Fruit fly (Drosophila melanogaster) whole organism, embryonic: ENCODE measurements around the gene sit.

Experiments used
- ATbp ChIP-seq: fragments of 200-800 bp; sonication (Bioruptor generic); optimal IDR thresholded peaks from 2 replicates; lab custom pipeline; 2017; ENCODE audit warnings: missing biosample characterization, mild to moderate bottlenecking, missing genetic modification characterization, missing genetic modification reagents
- CG10462 ChIP-seq: fragments of 200-800 bp; sonication (Bioruptor generic); optimal IDR thresholded peaks from 2 replicates; lab custom pipeline; 2016; ENCODE audit warnings: missing biosample characterization, missing genetic modification characterization
- CG12071 ChIP-seq: fragments of 200-800 bp; sonication (Bioruptor generic); optimal IDR thresholded peaks from 3 replicates; lab custom pipeline; 2018; ENCODE audit warnings: missing biosample characterization, mild to moderate bottlenecking, missing genetic modification characterization
- CG12391 ChIP-seq: fragments of 200-800 bp; sonication (Bioruptor generic); optimal IDR thresholded peaks from 3 replicates; lab custom pipeline; 2018; ENCODE audit warnings: missing biosample characterization, mild to moderate bottlenecking, missing genetic modification characterization, moderate library complexity
- CG14965 ChIP-seq: fragments of 200-800 bp; sonication (Bioruptor generic); optimal IDR thresholded peaks from 2 replicates; lab custom pipeline; 2016; ENCODE audit warnings: missing biosample characterization, missing genetic modification characterization, borderline replicate concordance
- CG16815 ChIP-seq: fragments of 200-800 bp; sonication (Bioruptor generic); optimal IDR thresholded peaks from 3 replicates; lab custom pipeline; 2017; ENCODE audit warnings: missing biosample characterization, mild to moderate bottlenecking, missing genetic modification characterization
- CG18262 ChIP-seq: fragments of 200-800 bp; optimal IDR thresholded peaks from 3 replicates; lab custom pipeline; 2019; ENCODE audit warnings: missing biosample characterization, mild to moderate bottlenecking, missing genetic modification characterization, moderate library complexity
- CG3281 ChIP-seq: fragments of 200-800 bp; sonication (Bioruptor generic); optimal IDR thresholded peaks from 3 replicates; lab custom pipeline; 2017; ENCODE audit warnings: missing biosample characterization, mild to moderate bottlenecking, missing genetic modification characterization
- CG6254 ChIP-seq: fragments of 200-800 bp; sonication (Bioruptor generic); optimal IDR thresholded peaks from 3 replicates; lab custom pipeline; 2017; ENCODE audit warnings: mild to moderate bottlenecking, missing biosample characterization, missing genetic modification reagents, missing genetic modification characterization
- CG7372 ChIP-seq: fragments of 200-800 bp; sonication (Bioruptor generic); IDR thresholded peaks from 2 replicates; pipeline ENCODE4 v1.3.6; 2022; ENCODE audit warnings: missing biosample characterization, missing genetic modification characterization
- CG7963 ChIP-seq: fragments of 200-800 bp; sonication (Bioruptor generic); IDR thresholded peaks from 3 replicates; pipeline ENCODE4 v1.3.6; 2022; ENCODE audit warnings: missing biosample characterization, missing genetic modification characterization; ENCODE audit not compliant: partially characterized antibody
- D ChIP-seq, 2 experiments: fragments of 200-800 bp in 1 of 2; fragments of >200 bp in 1 of 2; sonication (Bioruptor generic) in 1 of 2; optimal IDR thresholded peaks; 2 replicates in 1 of 2; 3 replicates in 1 of 2; lab custom pipeline; 2017; ENCODE audit warnings: mild to moderate bottlenecking in 1 of 2, missing biosample characterization in 1 of 2, missing genetic modification characterization in 1 of 2, missing genetic modification reagents in 1 of 2
- Doc3 ChIP-seq: fragments of 200-800 bp; sonication (Bioruptor generic); IDR thresholded peaks from 3 replicates; pipeline ENCODE4 v1.3.6; 2022; ENCODE audit warnings: missing biosample characterization, missing genetic modification characterization; ENCODE audit not compliant: partially characterized antibody
- Ets65A ChIP-seq: fragments of 200-800 bp; sonication (Bioruptor generic); peaks from one replicate; lab custom pipeline; 2016; ENCODE audit warnings: missing biosample characterization, missing genetic modification characterization
- HLH4C ChIP-seq: fragments of 200-800 bp; sonication (Bioruptor generic); IDR thresholded peaks from 3 replicates; pipeline ENCODE4 v1.3.6; 2022; ENCODE audit warnings: missing biosample characterization, missing genetic modification characterization; ENCODE audit not compliant: partially characterized antibody
- HLHmδ ChIP-seq: fragments of 200-800 bp; sonication (Bioruptor generic); optimal IDR thresholded peaks from 2 replicates; lab custom pipeline; 2018; ENCODE audit warnings: missing biosample characterization, mild to moderate bottlenecking, missing genetic modification characterization, moderate library complexity
- Lpt ChIP-seq: fragments of >200 bp; optimal IDR thresholded peaks from 2 replicates; lab custom pipeline; 2018; ENCODE audit warnings: missing biosample characterization, missing genetic modification characterization
- MBD-R2 ChIP-seq: fragments of 200-800 bp; sonication (Bioruptor generic); IDR thresholded peaks from 2 replicates; pipeline ENCODE4 v1.3.6; 2022; ENCODE audit warnings: missing biosample characterization, missing genetic modification characterization
- NC2α ChIP-seq: fragments of 200-800 bp; sonication (Bioruptor generic); optimal IDR thresholded peaks from 2 replicates; lab custom pipeline; 2016; ENCODE audit warnings: missing biosample characterization, missing genetic modification characterization
- NK7.1 ChIP-seq: fragments of 200-800 bp; sonication (Bioruptor generic); optimal IDR thresholded peaks from 3 replicates; lab custom pipeline; 2016; ENCODE audit warnings: missing biosample characterization, missing genetic modification characterization
- Oli ChIP-seq: fragments of 200-800 bp; sonication (Bioruptor generic); optimal IDR thresholded peaks from 2 replicates; lab custom pipeline; 2018; ENCODE audit warnings: missing biosample characterization, mild to moderate bottlenecking, missing genetic modification characterization, moderate library complexity
- Pdp1 ChIP-seq, 2 experiments: fragments of 200-800 bp; sonication (Bioruptor generic); optimal IDR thresholded peaks; 3 replicates each; lab custom pipeline; 2016; ENCODE audit warnings: missing biosample characterization in 2 of 2, missing genetic modification characterization in 2 of 2, mild to moderate bottlenecking in 1 of 2, moderate library complexity in 1 of 2
- ara ChIP-seq: fragments of 200-800 bp; sonication (Bioruptor generic); IDR thresholded peaks from 2 replicates; pipeline ENCODE4 v1.3.6; 2022; ENCODE audit warnings: missing biosample characterization, missing genetic modification characterization
- bab2 ChIP-seq: fragments of 200-800 bp; sonication (Bioruptor generic); optimal IDR thresholded peaks from 2 replicates; lab custom pipeline; 2016; ENCODE audit warnings: missing biosample characterization, missing genetic modification characterization
- cas ChIP-seq: fragments of 200-800 bp; sonication (Bioruptor generic); IDR thresholded peaks from 2 replicates; pipeline ENCODE4 v1.3.6; 2022; ENCODE audit warnings: missing biosample characterization, missing genetic modification characterization
- chinmo ChIP-seq: fragments of 200-800 bp; sonication (Bioruptor generic); IDR thresholded peaks from 4 replicates; pipeline ENCODE4 v1.3.6; 2022; ENCODE audit warnings: missing biosample characterization, missing genetic modification characterization; ENCODE audit not compliant: partially characterized antibody
- cwo ChIP-seq: fragments of 200-800 bp; sonication (Bioruptor generic); optimal IDR thresholded peaks from 3 replicates; lab custom pipeline; 2017; ENCODE audit warnings: missing biosample characterization, missing genetic modification characterization, mild to moderate bottlenecking, moderate library complexity, missing genetic modification reagents
- dan ChIP-seq: fragments of 200-800 bp; sonication (Bioruptor generic); IDR thresholded peaks from 2 replicates; pipeline ENCODE4 v1.3.6; 2022; ENCODE audit warnings: missing biosample characterization, missing genetic modification characterization
- danr ChIP-seq: fragments of 200-800 bp; sonication (Bioruptor generic); IDR thresholded peaks from 2 replicates; pipeline ENCODE4 v1.3.6; 2022; ENCODE audit warnings: missing biosample characterization, missing genetic modification characterization
- ewg ChIP-seq: fragments of 200-800 bp; sonication (Bioruptor generic); optimal IDR thresholded peaks from 3 replicates; lab custom pipeline; 2017; ENCODE audit warnings: mild to moderate bottlenecking, missing biosample characterization, missing genetic modification reagents, missing genetic modification characterization
- ftz-f1 ChIP-seq: fragments of 200-800 bp; sonication (Bioruptor generic); optimal IDR thresholded peaks from 2 replicates; lab custom pipeline; 2016; ENCODE audit warnings: missing biosample characterization, missing genetic modification characterization
- grau ChIP-seq: fragments of 200-800 bp; optimal IDR thresholded peaks from 3 replicates; lab custom pipeline; 2019; ENCODE audit warnings: missing biosample characterization, mild to moderate bottlenecking, missing genetic modification characterization, moderate library complexity
- hth ChIP-seq: fragments of >200 bp; optimal IDR thresholded peaks from 2 replicates; lab custom pipeline; 2017; ENCODE audit warnings: inconsistent platforms
- insv ChIP-seq, 2 experiments: fragments of 200-800 bp; sonication (Bioruptor generic); optimal IDR thresholded peaks; 3 replicates each; lab custom pipeline; 2016 to 2018; ENCODE audit warnings: missing biosample characterization in 2 of 2, missing genetic modification characterization in 2 of 2
- jumu ChIP-seq: fragments of 200-800 bp; sonication (Bioruptor generic); optimal IDR thresholded peaks from 3 replicates; lab custom pipeline; 2016; ENCODE audit warnings: missing biosample characterization, missing genetic modification characterization
- kni ChIP-seq: fragments of 200-800 bp; sonication (Bioruptor generic); optimal IDR thresholded peaks from 3 replicates; lab custom pipeline; 2017; ENCODE audit warnings: mild to moderate bottlenecking, missing biosample characterization, missing genetic modification reagents, missing genetic modification characterization
- luna ChIP-seq: fragments of 200-800 bp; sonication (Bioruptor generic); optimal IDR thresholded peaks from 2 replicates; lab custom pipeline; 2016; ENCODE audit warnings: missing biosample characterization, missing genetic modification characterization
- mirr ChIP-seq: fragments of 200-800 bp; sonication (Bioruptor generic); optimal IDR thresholded peaks from 3 replicates; lab custom pipeline; 2018; ENCODE audit warnings: missing biosample characterization, mild to moderate bottlenecking, missing genetic modification characterization
- nom ChIP-seq: fragments of 200-800 bp; sonication (Bioruptor generic); optimal IDR thresholded peaks from 2 replicates; lab custom pipeline; 2017; ENCODE audit warnings: missing biosample characterization, missing genetic modification characterization, mild to moderate bottlenecking, moderate library complexity, missing genetic modification reagents
- p53 ChIP-seq: fragments of 200-800 bp; sonication (Bioruptor generic); optimal IDR thresholded peaks from 2 replicates; lab custom pipeline; 2016; ENCODE audit warnings: missing biosample characterization, missing genetic modification characterization
- pan ChIP-seq, 4 experiments: fragments of >200 bp in 3 of 4; fragments of 200-800 bp in 1 of 4; sonication (Bioruptor generic) in 1 of 4; optimal IDR thresholded peaks in 3 of 4; IDR thresholded peaks in 1 of 4; 2 replicates each; pipeline versions ENCODE4 v1.3.6 to Lab custom; 2017 to 2022; ENCODE audit warnings: missing biosample characterization in 2 of 4, missing genetic modification characterization in 2 of 4, mixed read lengths in 1 of 4
- pum ChIP-seq: fragments of 200-800 bp; sonication (Bioruptor generic); optimal IDR thresholded peaks from 2 replicates; lab custom pipeline; 2016; ENCODE audit warnings: missing biosample characterization, missing genetic modification characterization
- ranshi ChIP-seq: fragments of 200-800 bp; sonication (Bioruptor generic); IDR thresholded peaks from 2 replicates; pipeline ENCODE4 v1.3.6; 2022; ENCODE audit warnings: missing biosample characterization, missing genetic modification characterization
- sim ChIP-seq: fragments of 200-800 bp; sonication (Bioruptor generic); IDR thresholded peaks from 2 replicates; pipeline ENCODE4 v1.3.6; 2022; ENCODE audit warnings: missing biosample characterization, missing genetic modification characterization
- sima ChIP-seq: fragments of 200-800 bp; sonication (Bioruptor generic); optimal IDR thresholded peaks from 2 replicates; lab custom pipeline; 2016; ENCODE audit warnings: missing biosample characterization, missing genetic modification characterization
- stwl ChIP-seq: fragments of 200-800 bp; sonication (Bioruptor generic); optimal IDR thresholded peaks from 3 replicates; lab custom pipeline; 2018; ENCODE audit warnings: missing biosample characterization, mild to moderate bottlenecking, missing genetic modification characterization, moderate library complexity
- tll ChIP-seq, 2 experiments: fragments of 200-800 bp in 1 of 2; fragments of >200 bp in 1 of 2; sonication (Bioruptor generic) in 1 of 2; optimal IDR thresholded peaks; 2 replicates each; lab custom pipeline; 2017 to 2019; ENCODE audit warnings: missing biosample characterization in 2 of 2, missing genetic modification characterization in 2 of 2, mild to moderate bottlenecking in 1 of 2, moderate library complexity in 1 of 2
- toy ChIP-seq: fragments of 200-800 bp; sonication (Bioruptor generic); IDR thresholded peaks from 2 replicates; pipeline ENCODE4 v1.3.6; 2022; ENCODE audit warnings: missing biosample characterization, missing genetic modification characterization

The sit gene

dm6 chr3R:22598759-22599158, 36.4 kb upstream of the sit start (continued):
- TF ChIP-seq toy (no peak), nom (GFP tag; lab: Kevin White, UChicago) (no peak), Ets65A (GFP tag; lab: Kevin White, UChicago) (peak; percentile 7), CG7963 (GFP tag; lab: Robert Waterston, UW) (no peak), CG6254 (GFP tag; lab: Kevin White, UChicago) (no peak), CG10462 (GFP tag; lab: Kevin White, UChicago) (no peak), CG14965 (no peak), CG12071 (GFP tag; lab: Kevin White, UChicago) (no peak), danr (GFP tag; lab: Robert Waterston, UW) (no peak), ewg (GFP tag; lab: Kevin White, UChicago) (no peak), MBD-R2 (GFP tag; lab: Robert Waterston, UW) (no peak), grau (tag; lab: Kevin White, UChicago) (no peak), ftz-f1 (GFP tag; lab: Kevin White, UChicago) (peak; percentile 61), p53 (GFP tag; lab: Kevin White, UChicago) (no peak), dan (GFP tag; lab: Robert Waterston, UW) (no peak), ATbp (GFP tag; lab: Kevin White, UChicago) (no peak), cwo (GFP tag; lab: Kevin White, UChicago) (no peak), tll (GFP tag; optimal IDR thresholded peaks at IDR 0.05; lab: Kevin White, UChicago) (no peak), hth (lab: Kevin White, UChicago) (no peak), jumu (GFP tag; lab: Kevin White, UChicago) (no peak), insv (GFP tag; optimal IDR thresholded peaks at IDR 0.05; lab: Kevin White, UChicago) (no peak), pan (optimal IDR thresholded peaks at IDR 0.05; lab: Kevin White, UChicago) (no peak), pan (GFP tag; optimal IDR thresholded peaks at IDR 0.05 in 1 of 2, IDR thresholded peaks at IDR 0.05 in 1 of 2) (no peak), chinmo (0 out of 4 replicates have a peak, but pooled peaks have one; percentile 31), NK7.1 (no peak), cas (GFP tag; lab: Robert Waterston, UW) (no peak)

DNA sequence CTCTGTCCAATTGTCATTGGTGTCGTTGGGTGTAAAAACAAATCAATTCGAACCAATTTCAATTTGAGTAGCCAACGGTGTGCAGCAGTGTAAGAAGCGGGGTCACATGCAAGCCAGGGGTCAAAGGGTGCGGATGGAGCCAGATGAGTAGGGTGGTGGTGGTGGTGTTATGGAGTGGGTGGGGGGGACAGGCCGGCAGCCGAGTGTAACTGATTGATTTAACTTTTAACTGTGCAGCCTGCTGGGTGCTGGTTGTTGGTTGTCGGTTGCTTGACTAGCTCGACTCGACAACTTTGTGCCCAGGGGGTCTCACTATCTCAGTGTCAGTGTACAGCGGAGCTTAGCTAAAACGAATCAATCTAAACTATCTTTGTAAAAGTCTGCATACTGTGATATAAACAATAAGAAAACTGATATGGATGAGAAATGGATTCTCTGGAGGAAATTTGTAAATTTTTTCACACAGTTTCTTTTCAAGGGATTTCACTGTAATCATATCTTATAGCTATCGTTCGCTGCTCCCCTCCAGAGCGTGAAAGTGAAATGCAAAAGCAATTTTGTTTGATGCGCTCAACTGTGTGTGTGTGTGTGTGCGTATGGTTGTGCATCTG, 35.1 kb upstream of the sit start:
- TF ChIP-seq NC2α (GFP tag; lab: Kevin White, UChicago) (no peak), stwl (tag; lab: Kevin White, UChicago) (no peak), HLHmδ (GFP tag; lab: Kevin White, UChicago) (no peak), sima (GFP tag; lab: Kevin White, UChicago) (no peak), ranshi (GFP tag; lab: Robert Waterston, UW) (peak; percentile 83), nom (GFP tag; lab: Kevin White, UChicago) (no peak), CG16815 (GFP tag; lab: Kevin White, UChicago) (no peak), CG12391 (tag; lab: Kevin White, UChicago) (peak; percentile 76), Oli (tag; lab: Kevin White, UChicago) (peak; percentile 79), bab2 (GFP tag; lab: Kevin White, UChicago) (peak; percentile 64), Doc3 (GFP tag; lab: Robert Waterston, UW) (no peak), Lpt (no peak), sim (GFP tag; lab: Robert Waterston, UW) (peak; percentile 54; the same call in 1 of the 2 replicates), CG7372 (GFP tag; lab: Robert Waterston, UW) (0 out of 2 replicates have a peak, but pooled peaks have one; percentile 37), Pdp1 (GFP tag; optimal IDR thresholded peaks at IDR 0.05; lab: Kevin White, UChicago) (peak; percentile 4 to 84), CG3281 (no peak), luna (GFP tag; lab: Kevin White, UChicago) (no peak), grau (tag; lab: Kevin White, UChicago) (peak; percentile 94), CG18262 (no peak), mirr (GFP tag; lab: Kevin White, UChicago) (no peak), ara (peak; percentile 85), kni (GFP tag; lab: Kevin White, UChicago) (no peak), toy (no peak), pum (peak; percentile 75), D (optimal IDR thresholded peaks at IDR 0.05; lab: Kevin White, UChicago) (no peak), D (GFP tag; optimal IDR thresholded peaks at IDR 0.05; lab: Kevin White, UChicago) (no peak), HLH4C (GFP tag; lab: Robert Waterston, UW) (no peak)
